Fruit fly (Drosophila melanogaster) whole organism, adult: ENCODE data around the gene ZnT63C.

Experiments
- CG12768 ChIP-seq: fragments of 200-800 bp; sonication (Bioruptor generic); optimal IDR thresholded peaks from 2 replicates; lab custom pipeline; 2017; ENCODE audit warnings: missing biosample characterization, missing genetic modification characterization, mild to moderate bottlenecking, moderate library complexity, missing genetic modification reagents
- CG5204 ChIP-seq: fragments of 200-800 bp; sonication (Bioruptor generic); optimal IDR thresholded peaks from 2 replicates; lab custom pipeline; 2016; ENCODE audit warnings: missing biosample characterization, missing genetic modification characterization
- CG7045 ChIP-seq: fragments of 200-800 bp; sonication (Bioruptor generic); optimal IDR thresholded peaks from 2 replicates; lab custom pipeline; 2017; ENCODE audit warnings: missing biosample characterization, mild to moderate bottlenecking, missing genetic modification characterization
- Clk ChIP-seq: fragments of 200-800 bp; sonication (Bioruptor generic); optimal IDR thresholded peaks from 2 replicates; lab custom pipeline; 2017; ENCODE audit warnings: missing biosample characterization, missing genetic modification characterization
- Crg-1 ChIP-seq: fragments of 200-800 bp; sonication (Bioruptor generic); optimal IDR thresholded peaks from 2 replicates; lab custom pipeline; 2016; ENCODE audit warnings: missing biosample characterization, missing genetic modification characterization
- Mnt ChIP-seq: fragments of 200-800 bp; sonication (Bioruptor generic); optimal IDR thresholded peaks from 2 replicates; lab custom pipeline; 2016; ENCODE audit warnings: missing biosample characterization, mild to moderate bottlenecking, missing genetic modification characterization
- kay ChIP-seq: fragments of 200-800 bp; sonication (Bioruptor generic); peaks from one replicate; lab custom pipeline; 2016; ENCODE audit warnings: missing biosample characterization, missing genetic modification characterization, borderline replicate concordance
- pad ChIP-seq: fragments of 200-800 bp; sonication (Bioruptor generic); optimal IDR thresholded peaks from 3 replicates; lab custom pipeline; 2017; ENCODE audit warnings: missing biosample characterization, missing genetic modification characterization, mild to moderate bottlenecking, moderate library complexity, missing genetic modification reagents

The ZnT63C gene

dm6 chr3L:3353297-3353696 lies 49.8 kb downstream of the ZnT63C start:
- TF ChIP-seq CG7045 (GFP tag; lab: Kevin White, UChicago) (no peak), CG5204 (GFP tag; lab: Kevin White, UChicago) (no peak), Crg-1 (no peak), Clk (GFP tag; lab: Kevin White, UChicago) (no peak), Mnt (GFP tag; lab: Kevin White, UChicago) (no peak), CG12768 (GFP tag; lab: Kevin White, UChicago) (no peak), kay (GFP tag; lab: Kevin White, UChicago) (no peak), pad (no peak)
